Worm (Caenorhabditis elegans) whole organism, young adult: ENCODE results near the gene dylt-2.

Experiments
- F52B5.7 ChIP-seq: sonication (generic microtip); optimal IDR thresholded peaks from 2 replicates; lab custom pipeline; 2016; ENCODE audit warnings: mild to moderate bottlenecking, missing genetic modification characterization, missing compliant biosample characterization
- Y53F4B.3 ChIP-seq: fragments of 200-800 bp; sonication (Bioruptor generic); IDR thresholded peaks from 2 replicates; pipeline ENCODE4 v1.3.6; 2022; ENCODE audit warnings: missing genetic modification reagents, missing genetic modification characterization, missing compliant biosample characterization
- Y95B8A.8 ChIP-seq: fragments of 200-800 bp; sonication (Bioruptor generic); IDR thresholded peaks from 2 replicates; pipeline ENCODE4 v1.3.6; 2022; ENCODE audit warnings: missing genetic modification reagents, missing genetic modification characterization, missing compliant biosample characterization
- aptf-2 ChIP-seq: fragments of 200-800 bp; sonication (Bioruptor generic); conservative IDR thresholded peaks from 2 replicates; pipeline ENCODE4 v1.3.6; 2022; ENCODE audit warnings: missing genetic modification reagents, missing genetic modification characterization, missing compliant biosample characterization
- atf-7 ChIP-seq: sonication (generic microtip); optimal IDR thresholded peaks from 2 replicates; lab custom pipeline; 2017; ENCODE audit warnings: mild to moderate bottlenecking, missing genetic modification characterization, missing compliant biosample characterization
- dox-1 ChIP-seq: fragments of 200-800 bp; sonication (Bioruptor generic); IDR thresholded peaks from 2 replicates; pipeline ENCODE4 v1.3.6; 2022; ENCODE audit warnings: missing genetic modification reagents, missing genetic modification characterization, missing compliant biosample characterization
- ets-4 ChIP-seq: fragments of 200-800 bp; sonication (Bioruptor generic); optimal IDR thresholded peaks from 2 replicates; lab custom pipeline; 2018; ENCODE audit warnings: mild to moderate bottlenecking, missing genetic modification characterization, missing compliant biosample characterization
- rcor-1 ChIP-seq: fragments of 200-800 bp; sonication (Bioruptor generic); IDR thresholded peaks from 2 replicates; pipeline ENCODE4 v1.3.6; 2022; ENCODE audit warnings: missing genetic modification reagents, missing genetic modification characterization, missing compliant biosample characterization
- rpc-1 ChIP-seq, 2 experiments: fragments of 150-350 bp in 1 of 2; sonication (generic microtip) in 1 of 2; optimal IDR thresholded peaks; 2 replicates each; lab custom pipeline; 2014 to 2018; ENCODE audit warnings: missing biosample characterization in 1 of 2, missing genetic modification characterization in 1 of 2, missing genetic modification reagents in 1 of 2, missing genotype in 1 of 2
- unc-130 ChIP-seq: sonication (generic microtip); optimal IDR thresholded peaks from 2 replicates; lab custom pipeline; 2016; ENCODE audit warnings: missing genetic modification reagents, missing genetic modification characterization, missing compliant biosample characterization

ce11 chrX:8986452-8986851 lies 46.5 kb upstream of the dylt-2 start:
- no peak for TF ChIP-seq rpc-1 (optimal IDR thresholded peaks at IDR 0.05; lab: Kevin White, UChicago)
- TF ChIP-seq rpc-1 (tag; optimal IDR thresholded peaks at IDR 0.05; lab: Kevin White, UChicago), result no peak
- no peak for TF ChIP-seq aptf-2 (GFP tag; lab: Robert Waterston, UW)
- TF ChIP-seq Y95B8A.8 (GFP tag; lab: Robert Waterston, UW), result no peak
- TF ChIP-seq atf-7, result no peak
- no peak for TF ChIP-seq unc-130 (GFP tag; lab: Kevin White, UChicago)
- no peak for TF ChIP-seq Y53F4B.3 (GFP tag; lab: Robert Waterston, UW)
- no peak for TF ChIP-seq dox-1 (GFP tag; lab: Robert Waterston, UW)
- no peak for TF ChIP-seq F52B5.7 (tag; lab: Kevin White, UChicago)
- no peak for TF ChIP-seq ets-4 (GFP tag; lab: Kevin White, UChicago)
- no peak for TF ChIP-seq rcor-1
